Fruit fly (Drosophila melanogaster) Kc167 (cell line): ENCODE results near the gene sif.

Experiments used
- Myc ChIP-seq: fragments of >200 bp; optimal IDR thresholded peaks from 2 replicates; lab custom pipeline; 2017; ENCODE audit warnings: missing external identifiers
- Sin3A ChIP-seq: fragments of >200 bp; optimal IDR thresholded peaks from 2 replicates; lab custom pipeline; 2018; ENCODE audit warnings: missing external identifiers
- h ChIP-seq: fragments of >200 bp; optimal IDR thresholded peaks from 3 replicates; lab custom pipeline; 2018; ENCODE audit warnings: missing external identifiers
- insv ChIP-seq: fragments of >200 bp; optimal IDR thresholded peaks from 3 replicates; lab custom pipeline; 2018; ENCODE audit warnings: missing external identifiers
- psq ChIP-seq: fragments of >200 bp; optimal IDR thresholded peaks from 2 replicates; lab custom pipeline; 2017; ENCODE audit warnings: missing external identifiers
- ttk ChIP-seq: sonication (Bioruptor generic); optimal IDR thresholded peaks from 2 replicates; lab custom pipeline; 2017; ENCODE audit warnings: missing external identifiers

DNA sequence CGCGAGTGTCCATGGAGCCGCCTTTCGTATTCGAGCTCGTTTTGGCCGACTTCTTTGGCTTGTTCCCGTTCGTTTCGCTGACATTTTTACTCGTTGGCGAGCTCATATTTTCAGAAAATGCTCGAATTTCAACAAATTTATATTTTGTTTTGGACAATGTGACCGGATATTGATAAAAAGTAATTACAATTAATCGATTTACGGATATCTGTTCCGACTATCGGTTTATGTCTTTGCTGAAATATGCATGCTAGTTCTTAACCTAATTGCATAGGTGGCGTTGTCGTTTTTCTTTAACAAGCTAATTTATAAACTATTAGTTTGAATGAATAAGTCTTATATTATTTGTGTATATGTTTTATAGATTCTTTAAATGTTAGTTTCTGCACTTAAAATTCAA is 49.6 kb upstream of the sif start, which contains the start of gene Eaf6:
- no peak for TF ChIP-seq psq (lab: Kevin White, UChicago)
- TF ChIP-seq insv: no peak
- no peak for TF ChIP-seq Myc
- TF ChIP-seq h (lab: Kevin White, UChicago): no peak
- no peak for TF ChIP-seq Sin3A (lab: Kevin White, UChicago)
- TF ChIP-seq ttk (lab: Kevin White, UChicago): no peak
